Fruit fly (Drosophila melanogaster) ovary, adult (tissue): ENCODE results near the gene Ctr1B.

ENCODE experiments used
- CG17801 ChIP-seq: fragments of 200-800 bp; optimal IDR thresholded peaks from 2 replicates; lab custom pipeline; 2019; ENCODE audit warnings: missing biosample characterization, mild to moderate bottlenecking, missing genetic modification characterization, moderate library complexity; ENCODE audit not compliant: partially characterized antibody

Ctr1B gene

dm6 chr3R:8317215-8317614 lies at the start of gene Ctr1B:
TSS of gene Ctr1B (plus strand) at chr3R:8317612.
- no peak for TF ChIP-seq CG17801 (GFP tag; lab: Kevin White, UChicago)

dm6 chr3R:8269740-8270139 lies 47.7 kb upstream of the Ctr1B start, which contains the start of gene CG9630:
TSS of gene CG9630 (minus strand) at chr3R:8269896.
- peak; percentile 2 for TF ChIP-seq CG17801 (GFP tag; lab: Kevin White, UChicago)

- no peak for TF ChIP-seq CG17801 (GFP tag; lab: Kevin White, UChicago)
Observed at dm6 chr3R:8272573-8273165, 44.7 kb upstream of the Ctr1B start.

- TF ChIP-seq CG17801 (GFP tag; lab: Kevin White, UChicago) = no peak
Observed at dm6 chr3R:8275031-8275430, 42.4 kb upstream of the Ctr1B start.

- TF ChIP-seq CG17801 (GFP tag; lab: Kevin White, UChicago) = no peak
Observed at dm6 chr3R:8277494-8278293, 39.7 kb upstream of the Ctr1B start, which contains the start of gene ato. TSS of gene ato (plus strand) at chr3R:8278052.

dm6 chr3R:8279970-8280369 lies 37.4 kb upstream of the Ctr1B start:
- no peak for TF ChIP-seq CG17801 (GFP tag; lab: Kevin White, UChicago)

dm6 chr3R:8282727-8283126 lies 34.7 kb upstream of the Ctr1B start:
- no peak for TF ChIP-seq CG17801 (GFP tag; lab: Kevin White, UChicago)

- no peak for TF ChIP-seq CG17801 (GFP tag; lab: Kevin White, UChicago)
Observed at dm6 chr3R:8284234-8284633, 33.2 kb upstream of the Ctr1B start.

dm6 chr3R:8285727-8286344 lies 31.6 kb upstream of the Ctr1B start:
- no peak for TF ChIP-seq CG17801 (GFP tag; lab: Kevin White, UChicago)

dm6 chr3R:8287697-8288096 lies 29.7 kb upstream of the Ctr1B start, which contains the start of gene Nazo:
TSS of gene Nazo (plus strand) at chr3R:8287876.
- no peak for TF ChIP-seq CG17801 (GFP tag; lab: Kevin White, UChicago)

- TF ChIP-seq CG17801 (GFP tag; lab: Kevin White, UChicago) = no peak
Observed at dm6 chr3R:8288790-8289189, 28.6 kb upstream of the Ctr1B start.

- no peak for TF ChIP-seq CG17801 (GFP tag; lab: Kevin White, UChicago)
Observed at dm6 chr3R:8290478-8290877, 26.9 kb upstream of the Ctr1B start, which contains the start of gene CG11672. TSS of gene CG11672 (minus strand) at chr3R:8290578.

- no peak for TF ChIP-seq CG17801 (GFP tag; lab: Kevin White, UChicago)
Observed at dm6 chr3R:8290940-8291339, 26.5 kb upstream of the Ctr1B start, which contains the start of gene CG31464. TSS of gene CG31464 (plus strand) at chr3R:8291240.

- TF ChIP-seq CG17801 (GFP tag; lab: Kevin White, UChicago) = no peak
Observed at dm6 chr3R:8292034-8292433, 25.4 kb upstream of the Ctr1B start, which contains the start of gene CG31463. TSS of gene CG31463 (plus strand) at chr3R:8292335.
